Worm (Caenorhabditis elegans): Measurements from ENCODE around the gene C35D6.4.

- TF ChIP-seq pha-4 (tag; optimal IDR thresholded peaks at IDR 0.05) = no peak
- no peak for TF ChIP-seq elt-1 (tag; optimal IDR thresholded peaks at IDR 0.05; ENCODE audit: borderline replicate concordance, insufficient read depth)
- no peak for TF ChIP-seq snpc-4 (tag; optimal IDR thresholded peaks at IDR 0.05)
- TF ChIP-seq ces-1 (GFP tag; optimal IDR thresholded peaks at IDR 0.05) = no peak
- TF ChIP-seq nhr-237 (tag; optimal IDR thresholded peaks at IDR 0.05) = no peak
- TF ChIP-seq lsy-2 (tag; optimal IDR thresholded peaks at IDR 0.05) = no peak
- no peak for TF ChIP-seq ztf-11 (tag; optimal IDR thresholded peaks at IDR 0.05)
Observed at ce11 chrIV:16391470-16391869, 40.7 kb downstream of the C35D6.4 start.
